Worm (Caenorhabditis elegans) whole organism, young adult: Measurements from ENCODE around the gene T10C6.7.

Source experiments
- B0336.3 ChIP-seq: fragments of 200-800 bp; sonication (Bioruptor generic); IDR thresholded peaks from 2 replicates; pipeline ENCODE4 v1.3.6; 2022; ENCODE audit warnings: missing genetic modification characterization, missing compliant biosample characterization
- aptf-2 ChIP-seq: fragments of 200-800 bp; sonication (Bioruptor generic); conservative IDR thresholded peaks from 2 replicates; pipeline ENCODE4 v1.3.6; 2022; ENCODE audit warnings: missing genetic modification reagents, missing genetic modification characterization, missing compliant biosample characterization
- athp-1 ChIP-seq: sonication (generic microtip); optimal IDR thresholded peaks from 2 replicates; lab custom pipeline; 2017; ENCODE audit warnings: mild to moderate bottlenecking, missing genetic modification characterization, missing compliant biosample characterization
- chd-7 ChIP-seq: sonication (generic microtip); optimal IDR thresholded peaks from 2 replicates; lab custom pipeline; 2016; ENCODE audit warnings: mild to moderate bottlenecking, missing genetic modification characterization, moderate library complexity, missing compliant biosample characterization
- lsl-1 ChIP-seq: fragments of 200-800 bp; sonication (Bioruptor generic); optimal IDR thresholded peaks from 2 replicates; lab custom pipeline; 2018; ENCODE audit warnings: mild to moderate bottlenecking, missing genetic modification characterization, moderate library complexity, missing compliant biosample characterization
- nhr-90 ChIP-seq: sonication (generic microtip); optimal IDR thresholded peaks from 2 replicates; lab custom pipeline; 2016; ENCODE audit warnings: missing genotype, mild to moderate bottlenecking, missing genetic modification characterization, missing compliant biosample characterization
- unc-62 ChIP-seq: fragments of 150-350 bp; optimal IDR thresholded peaks from 2 replicates; lab custom pipeline; 2014; ENCODE audit warnings: missing biosample characterization, missing genetic modification reagents, missing genetic modification characterization

DNA sequence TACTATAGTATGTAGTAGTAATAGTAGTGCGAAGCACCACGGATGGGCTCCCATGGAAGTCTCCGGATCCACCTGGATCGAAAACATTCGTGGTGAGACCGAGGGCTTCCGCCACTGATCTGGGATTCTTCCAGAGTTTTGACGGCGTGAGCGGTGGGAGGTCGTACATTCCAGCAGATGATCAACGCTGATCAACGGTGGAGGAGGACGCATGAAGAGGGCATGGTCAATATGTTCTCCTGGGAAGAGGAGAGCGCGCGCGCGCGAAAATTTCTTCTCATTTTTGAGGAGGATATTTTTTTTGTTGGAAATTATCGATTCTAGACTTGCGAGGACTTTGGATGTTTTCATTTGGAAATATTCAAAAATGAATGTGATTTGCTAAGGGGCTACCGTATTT is 2.0 kb upstream of the T10C6.7 start:
- TF ChIP-seq aptf-2 (GFP tag; lab: Robert Waterston, UW) (peak; percentile 99), lsl-1 (no peak), B0336.3 (no peak), unc-62 (GFP tag; lab: Kevin White, UChicago) (no peak), athp-1 (tag; lab: Kevin White, UChicago) (no peak), nhr-90 (tag; lab: Kevin White, UChicago) (no peak), chd-7 (tag; lab: Kevin White, UChicago) (no peak)
